Worm (Caenorhabditis elegans) whole organism, mixed stage, embryonic: ENCODE data around the gene srd-1.

Source experiments
- bed-3 ChIP-seq: fragments of 200-800 bp; sonication (Bioruptor generic); optimal IDR thresholded peaks from 3 replicates; lab custom pipeline; 2018; ENCODE audit warnings: mild to moderate bottlenecking, missing genetic modification characterization, moderate library complexity, missing compliant biosample characterization
- blmp-1 ChIP-seq: fragments of 150-350 bp; optimal IDR thresholded peaks from 2 replicates; lab custom pipeline; 2014; ENCODE audit warnings: missing biosample characterization, missing genetic modification characterization
- cnd-1 ChIP-seq: fragments of 200-800 bp; sonication (Bioruptor generic); optimal IDR thresholded peaks from 2 replicates; lab custom pipeline; 2018; ENCODE audit warnings: mild to moderate bottlenecking, missing genetic modification characterization, missing compliant biosample characterization
- elt-3 ChIP-seq: fragments of 150-350 bp; optimal IDR thresholded peaks from 2 replicates; lab custom pipeline; 2014; ENCODE audit warnings: missing biosample characterization, missing genetic modification characterization
- lin-13 ChIP-seq: fragments of 150-350 bp; optimal IDR thresholded peaks from 2 replicates; lab custom pipeline; 2014; ENCODE audit warnings: missing biosample characterization, missing genetic modification characterization
- lin-32 ChIP-seq: fragments of 200-800 bp; sonication (Bioruptor generic); optimal IDR thresholded peaks from 2 replicates; lab custom pipeline; 2018; ENCODE audit warnings: mild to moderate bottlenecking, missing genetic modification characterization, missing compliant biosample characterization
- lsy-2 ChIP-seq: fragments of 150-350 bp; optimal IDR thresholded peaks from 2 replicates; lab custom pipeline; 2014; ENCODE audit warnings: missing biosample characterization, missing genetic modification characterization
- nhr-237 ChIP-seq: fragments of 150-350 bp; optimal IDR thresholded peaks from 2 replicates; lab custom pipeline; 2014; ENCODE audit warnings: missing biosample characterization, missing genetic modification characterization
- nhr-28 ChIP-seq: fragments of 150-350 bp; optimal IDR thresholded peaks from 2 replicates; lab custom pipeline; 2014; ENCODE audit warnings: missing biosample characterization, missing genetic modification characterization
- tbx-8 ChIP-seq: fragments of 200-800 bp; sonication (Bioruptor generic); optimal IDR thresholded peaks from 2 replicates; lab custom pipeline; 2018; ENCODE audit warnings: mild to moderate bottlenecking, missing genetic modification characterization, moderate library complexity, missing compliant biosample characterization
- unc-62 ChIP-seq: fragments of 150-350 bp; optimal IDR thresholded peaks from 2 replicates; lab custom pipeline; 2014; ENCODE audit warnings: missing biosample characterization, missing genetic modification reagents, missing genetic modification characterization

DNA sequence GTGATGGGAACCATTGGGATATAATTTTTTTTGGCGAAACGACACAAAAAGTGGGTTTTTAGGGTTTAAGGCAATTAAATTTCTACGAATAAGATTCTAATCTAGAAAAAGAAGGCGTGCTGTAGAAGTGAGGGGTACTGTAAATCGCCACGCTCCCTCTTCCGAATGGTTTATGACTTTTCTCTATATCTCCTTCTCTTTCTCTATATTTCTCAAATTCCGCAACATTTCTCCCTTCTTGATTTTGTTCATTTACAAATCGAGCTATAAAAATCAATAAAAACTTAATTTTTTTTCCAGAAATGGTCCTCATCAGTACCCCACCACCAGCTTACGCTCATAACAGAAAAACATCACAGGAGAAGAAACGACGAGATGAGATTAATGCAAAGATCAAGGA, 35.6 kb upstream of the srd-1 start, which contains the start of gene ref-1:
- no peak for TF ChIP-seq lin-13 (tag; lab: Kevin White, UChicago)
- TF ChIP-seq blmp-1 (tag; lab: Kevin White, UChicago), result no peak
- TF ChIP-seq nhr-237, result no peak
- TF ChIP-seq unc-62 (GFP tag; lab: Kevin White, UChicago), result no peak
- no peak for TF ChIP-seq tbx-8 (GFP tag; lab: Kevin White, UChicago)
- TF ChIP-seq lin-32 (GFP tag; lab: Kevin White, UChicago), result no peak
- no peak for TF ChIP-seq nhr-28 (tag; lab: Kevin White, UChicago)
- TF ChIP-seq bed-3 (GFP tag; lab: Kevin White, UChicago), result no peak
- TF ChIP-seq elt-3 (tag; lab: Kevin White, UChicago), result no peak
- TF ChIP-seq cnd-1, result no peak
- no peak for TF ChIP-seq lsy-2 (tag; lab: Kevin White, UChicago)
